Worm (Caenorhabditis elegans) whole organism, young adult: ENCODE data around the gene phg-1.

Experiments used
- B0261.1 ChIP-seq: sonication (generic microtip); optimal IDR thresholded peaks from 2 replicates; lab custom pipeline; 2016; ENCODE audit warnings: mild to moderate bottlenecking, missing genetic modification characterization, moderate library complexity, missing compliant biosample characterization
- C06A6.2 ChIP-seq: fragments of 200-800 bp; sonication (Bioruptor generic); conservative IDR thresholded peaks from 2 replicates; pipeline ENCODE4 v1.3.6; 2022; ENCODE audit warnings: missing genetic modification characterization, missing compliant biosample characterization
- F10E7.11 ChIP-seq: sonication (generic microtip); optimal IDR thresholded peaks from 2 replicates; lab custom pipeline; 2017; ENCODE audit warnings: mild to moderate bottlenecking, missing genetic modification characterization, moderate library complexity, missing compliant biosample characterization
- F39B2.1 ChIP-seq: fragments of 200-800 bp; sonication (Bioruptor generic); IDR thresholded peaks from 2 replicates; pipeline ENCODE4 v1.3.6; 2022; ENCODE audit warnings: missing genetic modification reagents, missing genetic modification characterization, missing compliant biosample characterization
- F55B11.4 ChIP-seq: sonication (generic microtip); optimal IDR thresholded peaks from 2 replicates; lab custom pipeline; 2016; ENCODE audit warnings: missing compliant biosample characterization, missing genetic modification characterization, borderline replicate concordance; ENCODE audit not compliant: insufficient read depth
- Y56A3A.18 ChIP-seq: fragments of 200-800 bp; sonication (Bioruptor generic); IDR thresholded peaks from 2 replicates; pipeline ENCODE4 v1.3.6; 2022; ENCODE audit warnings: missing genetic modification reagents, missing genetic modification characterization, missing compliant biosample characterization
- Y95B8A.8 ChIP-seq: fragments of 200-800 bp; sonication (Bioruptor generic); IDR thresholded peaks from 2 replicates; pipeline ENCODE4 v1.3.6; 2022; ENCODE audit warnings: missing genetic modification reagents, missing genetic modification characterization, missing compliant biosample characterization
- ama-1 ChIP-seq, 3 experiments: fragments of 150-350 bp in 1 of 3; sonication (generic microtip) in 2 of 3; optimal IDR thresholded peaks; 2 replicates each; lab custom pipeline; 2014 to 2018; ENCODE audit warnings: missing biosample characterization in 2 of 3, missing genetic modification characterization in 2 of 3, missing genetic modification reagents in 2 of 3
- aptf-2 ChIP-seq: fragments of 200-800 bp; sonication (Bioruptor generic); conservative IDR thresholded peaks from 2 replicates; pipeline ENCODE4 v1.3.6; 2022; ENCODE audit warnings: missing genetic modification reagents, missing genetic modification characterization, missing compliant biosample characterization
- aptf-3 ChIP-seq: fragments of 200-800 bp; sonication (Bioruptor generic); IDR thresholded peaks from 2 replicates; pipeline ENCODE4 v1.3.6; 2022; ENCODE audit warnings: missing genetic modification characterization, missing compliant biosample characterization
- athp-1 ChIP-seq: sonication (generic microtip); optimal IDR thresholded peaks from 2 replicates; lab custom pipeline; 2017; ENCODE audit warnings: mild to moderate bottlenecking, missing genetic modification characterization, missing compliant biosample characterization
- attf-5 ChIP-seq: fragments of 200-800 bp; sonication (Bioruptor generic); optimal IDR thresholded peaks from 2 replicates; lab custom pipeline; 2018; ENCODE audit warnings: mild to moderate bottlenecking, missing genetic modification characterization, missing compliant biosample characterization
- bed-2 ChIP-seq: fragments of 200-800 bp; sonication (Bioruptor generic); IDR thresholded peaks from 2 replicates; pipeline ENCODE4 v1.3.6; 2022; ENCODE audit warnings: missing genetic modification reagents, missing genetic modification characterization, missing compliant biosample characterization
- ccch-3 ChIP-seq: fragments of 200-800 bp; sonication (Bioruptor generic); optimal IDR thresholded peaks from 2 replicates; lab custom pipeline; 2018; ENCODE audit warnings: mild to moderate bottlenecking, missing genetic modification characterization, missing compliant biosample characterization
- cebp-1 ChIP-seq, 2 experiments: fragments of 200-800 bp in 1 of 2; sonication (Bioruptor generic) in 1 of 2; sonication (generic microtip) in 1 of 2; IDR thresholded peaks in 1 of 2; optimal IDR thresholded peaks in 1 of 2; 2 replicates each; pipeline versions ENCODE4 v1.3.6 to Lab custom; 2017 to 2022; ENCODE audit warnings: missing compliant biosample characterization in 2 of 2, missing genetic modification characterization in 2 of 2, mild to moderate bottlenecking in 1 of 2, missing genetic modification reagents in 1 of 2, moderate library complexity in 1 of 2
- ceh-100 ChIP-seq: fragments of 200-800 bp; sonication (Bioruptor generic); IDR thresholded peaks from 2 replicates; pipeline ENCODE4 v1.3.6; 2022; ENCODE audit warnings: missing genetic modification reagents, missing genetic modification characterization, missing compliant biosample characterization
- ceh-58 ChIP-seq: fragments of 200-800 bp; sonication (Bioruptor generic); IDR thresholded peaks from 2 replicates; pipeline ENCODE4 v1.3.6; 2022; ENCODE audit warnings: missing genetic modification characterization, missing compliant biosample characterization
- ceh-79 ChIP-seq: sonication (generic microtip); optimal IDR thresholded peaks from 2 replicates; lab custom pipeline; 2017; ENCODE audit warnings: mild to moderate bottlenecking, missing genetic modification characterization, missing compliant biosample characterization
- die-1 ChIP-seq: sonication (generic microtip); optimal IDR thresholded peaks from 2 replicates; lab custom pipeline; 2016; ENCODE audit warnings: missing genotype, mild to moderate bottlenecking, missing genetic modification characterization, missing compliant biosample characterization
- dpl-1 ChIP-seq: fragments of 150-350 bp; optimal IDR thresholded peaks from 2 replicates; lab custom pipeline; 2014; ENCODE audit warnings: missing biosample characterization, missing genetic modification reagents, missing genetic modification characterization
- egl-18 ChIP-seq: fragments of 200-800 bp; sonication (Bioruptor generic); IDR thresholded peaks from 2 replicates; pipeline ENCODE4 v1.3.6; 2022; ENCODE audit warnings: missing genetic modification reagents, missing genetic modification characterization, missing compliant biosample characterization
- gei-17 ChIP-seq: fragments of 200-800 bp; sonication (Bioruptor generic); optimal IDR thresholded peaks from 2 replicates; lab custom pipeline; 2018; ENCODE audit warnings: mild to moderate bottlenecking, missing genetic modification characterization, missing compliant biosample characterization
- hlh-12 ChIP-seq: sonication (generic microtip); optimal IDR thresholded peaks from 2 replicates; lab custom pipeline; 2016; ENCODE audit warnings: missing genetic modification characterization, missing compliant biosample characterization
- hmg-1.2 ChIP-seq: fragments of 200-800 bp; sonication (Bioruptor generic); IDR thresholded peaks from 2 replicates; pipeline ENCODE4 v1.3.6; 2022; ENCODE audit warnings: missing genetic modification reagents, missing genetic modification characterization, missing compliant biosample characterization
- hsf-1 ChIP-seq: fragments of 200-800 bp; sonication (Bioruptor generic); IDR thresholded peaks from 2 replicates; pipeline ENCODE4 v1.3.6; 2022; ENCODE audit warnings: missing genetic modification reagents, missing genetic modification characterization, missing compliant biosample characterization
- lag-1 ChIP-seq: fragments of 200-800 bp; sonication (Bioruptor generic); IDR thresholded peaks from 2 replicates; pipeline ENCODE4 v1.3.6; 2022; ENCODE audit warnings: missing genetic modification reagents, missing genetic modification characterization, missing compliant biosample characterization
- lsl-1 ChIP-seq: fragments of 200-800 bp; sonication (Bioruptor generic); optimal IDR thresholded peaks from 2 replicates; lab custom pipeline; 2018; ENCODE audit warnings: mild to moderate bottlenecking, missing genetic modification characterization, moderate library complexity, missing compliant biosample characterization
- madf-6 ChIP-seq: fragments of 200-800 bp; sonication (Bioruptor generic); IDR thresholded peaks from 2 replicates; pipeline ENCODE4 v1.3.6; 2022; ENCODE audit warnings: missing genetic modification reagents, missing genetic modification characterization, missing compliant biosample characterization
- mel-28 ChIP-seq: sonication (generic microtip); optimal IDR thresholded peaks from 2 replicates; lab custom pipeline; 2016; ENCODE audit warnings: borderline replicate concordance, mild to moderate bottlenecking, missing genetic modification characterization, missing compliant biosample characterization
- mes-4 ChIP-seq: sonication (generic microtip); optimal IDR thresholded peaks from 2 replicates; lab custom pipeline; 2016; ENCODE audit warnings: missing genotype, missing genetic modification characterization, missing compliant biosample characterization
- nfya-2 ChIP-seq: fragments of 200-800 bp; sonication (Bioruptor generic); IDR thresholded peaks from 2 replicates; pipeline ENCODE4 v1.3.6; 2022; ENCODE audit warnings: missing genetic modification reagents, missing genetic modification characterization, missing compliant biosample characterization
- nhr-120 ChIP-seq: fragments of 200-800 bp; sonication (Bioruptor generic); IDR thresholded peaks from 2 replicates; pipeline ENCODE4 v1.3.6; 2022; ENCODE audit warnings: missing genetic modification characterization, missing compliant biosample characterization
- nhr-27 ChIP-seq: fragments of 200-800 bp; sonication (Bioruptor generic); optimal IDR thresholded peaks from 2 replicates; lab custom pipeline; 2018; ENCODE audit warnings: mild to moderate bottlenecking, missing genetic modification characterization, moderate library complexity, missing compliant biosample characterization
- repo-1 ChIP-seq: sonication (generic microtip); optimal IDR thresholded peaks from 2 replicates; lab custom pipeline; 2017; ENCODE audit warnings: mild to moderate bottlenecking, missing genetic modification characterization, missing compliant biosample characterization
- rpc-1 ChIP-seq, 2 experiments: fragments of 150-350 bp in 1 of 2; sonication (generic microtip) in 1 of 2; optimal IDR thresholded peaks; 2 replicates each; lab custom pipeline; 2014 to 2018; ENCODE audit warnings: missing biosample characterization in 1 of 2, missing genetic modification characterization in 1 of 2, missing genetic modification reagents in 1 of 2, missing genotype in 1 of 2
- tbp1 ChIP-seq: fragments of 200-800 bp; sonication (Bioruptor generic); optimal IDR thresholded peaks from 2 replicates; lab custom pipeline; 2018; ENCODE audit warnings: mild to moderate bottlenecking, missing genetic modification characterization, missing compliant biosample characterization
- zfh-2 ChIP-seq: fragments of 200-800 bp; sonication (Bioruptor generic); conservative IDR thresholded peaks from 2 replicates; pipeline ENCODE4 v1.3.6; 2022; ENCODE audit warnings: missing genetic modification reagents, missing genetic modification characterization, missing compliant biosample characterization
- zim-3 ChIP-seq: sonication (generic microtip); optimal IDR thresholded peaks from 2 replicates; lab custom pipeline; 2017; ENCODE audit warnings: mild to moderate bottlenecking, missing genetic modification characterization, moderate library complexity, missing compliant biosample characterization
- ztf-18 ChIP-seq: sonication (generic microtip); optimal IDR thresholded peaks from 2 replicates; lab custom pipeline; 2016; ENCODE audit warnings: missing genotype, mild to moderate bottlenecking, missing genetic modification characterization, missing compliant biosample characterization
- ztf-25 ChIP-seq: fragments of 200-800 bp; sonication (Bioruptor generic); IDR thresholded peaks from 2 replicates; pipeline ENCODE4 v1.3.6; 2022; ENCODE audit warnings: missing genetic modification reagents, missing genetic modification characterization, missing compliant biosample characterization

phg-1 gene

ce11 chrII:10116690-10117089 lies 20.8 kb upstream of the phg-1 start:
- TF ChIP-seq nfya-2 (GFP tag; lab: Robert Waterston, UW) = no peak
- TF ChIP-seq nhr-120 (GFP tag; lab: Robert Waterston, UW) = no peak
- peak; percentile 53; the same call in 1 of the 2 replicates for TF ChIP-seq zfh-2 (GFP tag; lab: Robert Waterston, UW)
- no peak for TF ChIP-seq ztf-18
- TF ChIP-seq hsf-1 (GFP tag; lab: Robert Waterston, UW) = no peak
- TF ChIP-seq F55B11.4 (tag; lab: Kevin White, UChicago) = no peak

DNA sequence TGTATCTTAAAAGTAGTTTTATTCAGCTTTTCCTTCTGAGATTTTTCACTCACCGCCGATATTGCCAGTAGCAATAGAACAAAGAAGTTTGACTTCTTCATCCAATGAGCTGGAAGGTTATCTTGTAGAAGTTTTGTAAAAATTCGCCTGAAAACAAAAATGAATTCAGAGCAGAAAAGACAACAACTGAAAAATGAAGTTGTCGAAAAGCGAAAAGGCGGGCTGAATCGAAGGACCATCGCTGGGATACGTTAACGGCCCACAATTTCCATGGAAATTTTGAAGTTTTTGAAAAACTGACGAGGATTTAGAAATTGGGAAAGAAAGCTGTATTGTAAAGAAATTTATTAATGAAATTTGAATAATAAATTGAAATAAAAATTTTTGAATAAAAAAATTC lies 15.7 kb upstream of the phg-1 start, which contains the start of gene lov-1:
Gene lov-1, minus strand, starts transcription at position 101 of the 400 bp plus-strand sequence.
- TF ChIP-seq hlh-12 (tag; lab: Kevin White, UChicago) = no peak
- no peak for TF ChIP-seq mel-28
- TF ChIP-seq ztf-18 = no peak
- no peak for TF ChIP-seq athp-1 (tag; lab: Kevin White, UChicago)
- TF ChIP-seq aptf-3 = no peak
- no peak for TF ChIP-seq ztf-25 (GFP tag; lab: Robert Waterston, UW)
- TF ChIP-seq B0261.1 (tag; lab: Kevin White, UChicago) = no peak
- TF ChIP-seq ama-1 (optimal IDR thresholded peaks at IDR 0.05; lab: Kevin White, UChicago) = no peak
- TF ChIP-seq ama-1 (GFP tag; optimal IDR thresholded peaks at IDR 0.05; lab: Kevin White, UChicago) = no peak
- TF ChIP-seq ceh-100 = no peak
- TF ChIP-seq ceh-58 = no peak
- TF ChIP-seq madf-6 (GFP tag; lab: Robert Waterston, UW) = no peak
- TF ChIP-seq gei-17 = no peak
- TF ChIP-seq C06A6.2 (GFP tag; lab: Robert Waterston, UW) = no peak
- no peak for TF ChIP-seq ccch-3 (GFP tag; lab: Kevin White, UChicago)
- no peak for TF ChIP-seq dpl-1 (GFP tag; lab: Kevin White, UChicago)
- TF ChIP-seq repo-1 (tag; lab: Kevin White, UChicago) = no peak

DNA sequence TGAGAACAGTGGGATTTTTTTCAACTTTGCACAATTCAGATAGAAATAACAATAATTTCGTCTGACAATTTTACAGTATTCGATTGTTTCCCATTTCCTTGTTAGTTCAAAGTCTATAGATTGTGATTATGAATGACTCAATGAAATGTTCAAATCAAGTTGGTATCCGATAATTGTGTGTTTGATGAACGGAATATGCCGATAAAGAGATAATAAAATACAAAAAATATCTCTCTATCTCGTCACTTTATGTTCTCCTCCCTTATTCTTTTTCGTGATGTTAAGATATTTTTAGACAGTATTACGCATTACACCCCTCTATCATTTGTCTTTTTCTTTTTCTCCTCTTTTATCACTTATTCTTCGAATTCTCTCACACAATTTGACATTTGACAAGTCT lies 15.0 kb upstream of the phg-1 start, which contains the start of gene F27E5.7:
Gene F27E5.7, plus strand, starts transcription at position 301 of the 400 bp plus-strand sequence.
- TF ChIP-seq nhr-27 (tag; lab: Kevin White, UChicago) = no peak
- TF ChIP-seq Y95B8A.8 (GFP tag; lab: Robert Waterston, UW) = no peak

- no peak for TF ChIP-seq athp-1 (tag; lab: Kevin White, UChicago)
- no peak for TF ChIP-seq cebp-1 (GFP tag; IDR thresholded peaks at IDR 0.05; lab: Robert Waterston, UW)
- TF ChIP-seq cebp-1 (tag; optimal IDR thresholded peaks at IDR 0.05; lab: Kevin White, UChicago) = no peak
- no peak for TF ChIP-seq Y56A3A.18 (GFP tag; lab: Robert Waterston, UW)
- no peak for TF ChIP-seq egl-18 (GFP tag; lab: Robert Waterston, UW)
- TF ChIP-seq ceh-79 (tag; lab: Kevin White, UChicago) = no peak
- no peak for TF ChIP-seq mes-4 (tag; lab: Kevin White, UChicago)
- no peak for TF ChIP-seq attf-5 (GFP tag; lab: Kevin White, UChicago)
- TF ChIP-seq tbp1 (GFP tag; lab: Kevin White, UChicago) = no peak
- no peak for TF ChIP-seq nhr-120 (GFP tag; lab: Robert Waterston, UW)
- TF ChIP-seq bed-2 (GFP tag; lab: Robert Waterston, UW) = no peak
- no peak for TF ChIP-seq ceh-58
- no peak for TF ChIP-seq lag-1
Observed at ce11 chrII:10127389-10127788, 10.1 kb upstream of the phg-1 start, which contains the start of gene F27E5.8. Gene F27E5.8, minus strand, starts transcription at chrII:10127489.

DNA sequence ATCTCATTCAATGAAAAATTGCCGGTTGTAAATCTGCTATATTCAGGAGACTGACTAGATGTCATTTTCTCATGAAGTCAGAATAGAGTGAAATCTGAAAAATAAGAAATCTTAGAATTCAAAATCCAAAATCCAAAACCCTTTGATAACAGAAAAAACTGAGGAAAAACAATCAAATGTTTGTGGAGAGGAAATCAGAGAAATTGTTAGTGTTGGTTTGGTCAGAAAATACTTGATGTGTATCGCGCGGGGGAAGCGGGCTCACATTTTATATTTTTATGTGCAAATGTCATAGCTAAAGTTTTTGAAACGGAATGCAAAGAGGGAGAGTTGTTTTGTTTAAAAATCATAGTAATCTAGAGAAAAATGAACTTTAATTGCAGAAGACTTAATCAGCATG lies 5.7 kb upstream of the phg-1 start, which contains the start of gene F27E5.5:
Gene F27E5.5, minus strand, starts transcription at position 101 of the 400 bp plus-strand sequence.
- TF ChIP-seq ceh-79 (tag; lab: Kevin White, UChicago) (no peak), nhr-120 (GFP tag; lab: Robert Waterston, UW) (no peak), hmg-1.2 (GFP tag; lab: Robert Waterston, UW) (no peak), rpc-1 (optimal IDR thresholded peaks at IDR 0.05; lab: Kevin White, UChicago) (no peak), rpc-1 (tag; optimal IDR thresholded peaks at IDR 0.05; lab: Kevin White, UChicago) (no peak), die-1 (tag; lab: Kevin White, UChicago) (no peak), F39B2.1 (no peak), lsl-1 (GFP tag; lab: Kevin White, UChicago) (no peak), aptf-2 (GFP tag; lab: Robert Waterston, UW) (no peak), zim-3 (tag; lab: Kevin White, UChicago) (no peak), F10E7.11 (tag; lab: Kevin White, UChicago) (no peak)
